Fruit fly (Drosophila melanogaster) whole organism, adult: Measurements from ENCODE around the gene Osi15.

Experiments used
- CG11617 ChIP-seq: fragments of 200-800 bp; sonication (Bioruptor generic); optimal IDR thresholded peaks from 2 replicates; lab custom pipeline; 2017; ENCODE audit warnings: mild to moderate bottlenecking, missing biosample characterization, missing genetic modification reagents, missing genetic modification characterization
- CG12768 ChIP-seq: fragments of 200-800 bp; sonication (Bioruptor generic); optimal IDR thresholded peaks from 2 replicates; lab custom pipeline; 2017; ENCODE audit warnings: missing biosample characterization, missing genetic modification characterization, mild to moderate bottlenecking, moderate library complexity, missing genetic modification reagents
- CG14711 ChIP-seq: fragments of 200-800 bp; sonication (Bioruptor generic); optimal IDR thresholded peaks from 2 replicates; lab custom pipeline; 2018; ENCODE audit warnings: missing biosample characterization, mild to moderate bottlenecking, missing genetic modification characterization, moderate library complexity
- CG1620 ChIP-seq: fragments of 200-800 bp; sonication (Bioruptor generic); optimal IDR thresholded peaks from 2 replicates; lab custom pipeline; 2016; ENCODE audit warnings: missing biosample characterization, missing genetic modification characterization
- CG33017 ChIP-seq: fragments of 200-800 bp; sonication (Bioruptor generic); optimal IDR thresholded peaks from 2 replicates; lab custom pipeline; 2018; ENCODE audit warnings: missing biosample characterization, mild to moderate bottlenecking, missing genetic modification characterization, moderate library complexity
- CG5204 ChIP-seq: fragments of 200-800 bp; sonication (Bioruptor generic); optimal IDR thresholded peaks from 2 replicates; lab custom pipeline; 2016; ENCODE audit warnings: missing biosample characterization, missing genetic modification characterization
- CG7045 ChIP-seq: fragments of 200-800 bp; sonication (Bioruptor generic); optimal IDR thresholded peaks from 2 replicates; lab custom pipeline; 2017; ENCODE audit warnings: missing biosample characterization, mild to moderate bottlenecking, missing genetic modification characterization
- CG7101 ChIP-seq: fragments of 200-800 bp; sonication (Bioruptor generic); optimal IDR thresholded peaks from 2 replicates; lab custom pipeline; 2018; ENCODE audit warnings: missing biosample characterization, mild to moderate bottlenecking, missing genetic modification characterization, moderate library complexity
- Clk ChIP-seq: fragments of 200-800 bp; sonication (Bioruptor generic); optimal IDR thresholded peaks from 2 replicates; lab custom pipeline; 2017; ENCODE audit warnings: missing biosample characterization, missing genetic modification characterization
- Crg-1 ChIP-seq: fragments of 200-800 bp; sonication (Bioruptor generic); optimal IDR thresholded peaks from 2 replicates; lab custom pipeline; 2016; ENCODE audit warnings: missing biosample characterization, missing genetic modification characterization
- Hr96 ChIP-seq: fragments of 200-800 bp; sonication (Bioruptor generic); optimal IDR thresholded peaks from 2 replicates; lab custom pipeline; 2016; ENCODE audit warnings: missing biosample characterization, missing genetic modification characterization
- Mnt ChIP-seq: fragments of 200-800 bp; sonication (Bioruptor generic); optimal IDR thresholded peaks from 2 replicates; lab custom pipeline; 2016; ENCODE audit warnings: missing biosample characterization, mild to moderate bottlenecking, missing genetic modification characterization
- bab1 ChIP-seq: fragments of 200-800 bp; sonication (Bioruptor generic); optimal IDR thresholded peaks from 3 replicates; lab custom pipeline; 2019; ENCODE audit warnings: missing biosample characterization, mild to moderate bottlenecking, missing genetic modification characterization, moderate library complexity
- cic ChIP-seq: fragments of 200-800 bp; sonication (Bioruptor generic); optimal IDR thresholded peaks from 2 replicates; lab custom pipeline; 2017; ENCODE audit warnings: missing biosample characterization, mild to moderate bottlenecking, missing genetic modification characterization, moderate library complexity
- cnc ChIP-seq, 2 experiments: fragments of >200 bp; optimal IDR thresholded peaks; 2 replicates each; lab custom pipeline; 2017
- kay ChIP-seq: fragments of 200-800 bp; sonication (Bioruptor generic); peaks from one replicate; lab custom pipeline; 2016; ENCODE audit warnings: missing biosample characterization, missing genetic modification characterization, borderline replicate concordance
- ovo ChIP-seq: fragments of 200-800 bp; sonication (Bioruptor generic); optimal IDR thresholded peaks from 2 replicates; lab custom pipeline; 2016; ENCODE audit warnings: missing biosample characterization, missing genetic modification characterization
- pad ChIP-seq: fragments of 200-800 bp; sonication (Bioruptor generic); optimal IDR thresholded peaks from 3 replicates; lab custom pipeline; 2017; ENCODE audit warnings: missing biosample characterization, missing genetic modification characterization, mild to moderate bottlenecking, moderate library complexity, missing genetic modification reagents
- tj ChIP-seq: fragments of 200-800 bp; sonication (Bioruptor generic); optimal IDR thresholded peaks from 3 replicates; lab custom pipeline; 2017; ENCODE audit warnings: missing biosample characterization, mild to moderate bottlenecking, missing genetic modification characterization, moderate library complexity
- toe ChIP-seq: fragments of 200-800 bp; sonication (Bioruptor generic); optimal IDR thresholded peaks from 2 replicates; lab custom pipeline; 2016; ENCODE audit warnings: missing biosample characterization, missing genetic modification characterization

The Osi15 gene

DNA sequence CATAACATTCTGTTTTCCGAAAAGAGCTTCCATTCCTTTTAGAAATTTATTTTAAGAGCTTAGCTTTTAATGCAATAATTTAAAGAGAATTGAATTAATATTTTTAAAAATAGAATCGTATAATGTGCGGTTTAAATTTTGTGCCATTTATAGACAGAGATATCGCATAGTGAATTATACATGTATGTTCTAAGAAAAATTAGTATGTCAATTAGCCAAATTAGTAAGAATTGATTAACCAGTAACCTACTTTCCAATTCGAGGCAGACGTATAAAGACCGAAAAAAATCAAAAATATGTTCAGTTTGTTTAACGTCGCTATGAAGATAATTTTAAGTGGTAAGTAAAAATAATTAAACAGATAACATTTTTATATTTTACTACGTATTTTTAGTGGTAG lies 8.1 kb downstream of the Osi15 start, which contains the start of gene CG31560:
TSS of gene CG31560 (plus strand) at position 301 of the 400 bp plus-strand sequence.
- no peak for TF ChIP-seq CG33017 (tag; lab: Kevin White, UChicago)
- no peak for TF ChIP-seq toe
- no peak for TF ChIP-seq Crg-1 (GFP tag; lab: Kevin White, UChicago)
- TF ChIP-seq Hr96 (GFP tag; lab: Kevin White, UChicago), result no peak
- TF ChIP-seq kay (GFP tag; lab: Kevin White, UChicago), result no peak

DNA sequence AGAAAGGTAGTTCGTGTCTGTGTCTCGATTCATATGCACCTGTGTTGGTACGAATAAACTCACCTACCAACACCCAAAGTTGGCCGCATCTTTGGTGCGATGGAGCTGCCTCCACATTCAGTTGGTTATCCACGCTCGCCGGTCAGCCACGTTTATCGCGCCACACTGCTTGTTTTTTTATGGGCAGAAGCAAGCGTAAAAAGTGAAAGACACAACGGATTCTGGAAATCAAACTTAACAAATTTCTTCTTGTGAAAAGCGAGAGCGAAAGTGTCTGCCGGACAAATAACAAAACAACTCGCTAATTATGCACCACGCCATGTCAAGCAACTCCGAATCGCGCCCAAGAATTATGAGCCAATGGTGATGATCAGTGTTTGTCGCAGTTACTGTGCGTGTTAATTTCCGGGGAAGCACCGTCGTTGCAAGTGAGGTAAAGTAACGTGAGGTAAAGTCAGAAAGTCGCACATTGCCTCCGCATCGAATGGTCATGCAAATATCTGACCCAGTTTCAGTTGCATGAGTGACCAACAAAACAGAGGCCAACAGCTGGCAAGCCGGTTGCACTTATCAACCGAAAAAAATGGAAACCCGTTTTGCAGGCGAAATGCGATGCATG lies 10.1 kb downstream of the Osi15 start, which contains the start of gene Osi17:
TSS of gene Osi17 (plus strand) at position 132 of the 619 bp plus-strand sequence.
- no peak for TF ChIP-seq CG33017 (tag; lab: Kevin White, UChicago)
- TF ChIP-seq Clk (GFP tag; lab: Kevin White, UChicago), result no peak
- no peak for TF ChIP-seq CG5204 (GFP tag; lab: Kevin White, UChicago)
- TF ChIP-seq cnc (optimal IDR thresholded peaks at IDR 0.05; lab: Kevin White, UChicago), result no peak
- no peak for TF ChIP-seq Hr96 (GFP tag; lab: Kevin White, UChicago)
- no peak for TF ChIP-seq cic (GFP tag; lab: Kevin White, UChicago)
- TF ChIP-seq ovo (GFP tag; lab: Kevin White, UChicago), result no peak
- no peak for TF ChIP-seq CG12768 (GFP tag; lab: Kevin White, UChicago)
- TF ChIP-seq CG14711 (tag; lab: Kevin White, UChicago), result no peak
- TF ChIP-seq kay (GFP tag; lab: Kevin White, UChicago), result no peak
- TF ChIP-seq pad (GFP tag; lab: Kevin White, UChicago), result no peak
- TF ChIP-seq CG7045, result no peak
- no peak for TF ChIP-seq CG1620 (GFP tag; lab: Kevin White, UChicago)
- TF ChIP-seq toe, result no peak

DNA sequence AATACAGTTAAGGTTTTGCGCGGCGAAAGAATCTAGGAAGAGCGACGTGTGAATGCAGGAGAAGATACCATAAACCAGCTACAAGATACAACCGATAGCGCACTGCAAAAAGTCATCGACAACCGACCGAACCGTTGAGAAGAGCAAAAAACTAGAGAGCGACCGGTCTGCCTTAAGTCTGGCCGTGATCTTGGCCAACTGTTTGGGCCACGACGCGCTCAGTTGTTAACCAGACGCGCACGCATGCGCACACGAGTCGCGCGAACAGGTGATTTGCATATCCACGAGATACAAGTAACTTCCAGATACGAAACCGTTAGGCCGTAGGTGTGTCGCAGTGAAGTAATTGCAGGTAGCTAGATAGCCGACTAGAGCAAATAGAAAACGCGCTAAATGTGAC lies 13.5 kb downstream of the Osi15 start:
- TF ChIP-seq CG7045, result no peak
- TF ChIP-seq ovo (GFP tag; lab: Kevin White, UChicago), result no peak
- no peak for TF ChIP-seq tj (GFP tag; lab: Kevin White, UChicago)
- no peak for TF ChIP-seq bab1 (GFP tag; lab: Kevin White, UChicago)
- no peak for TF ChIP-seq cnc (optimal IDR thresholded peaks at IDR 0.05; lab: Kevin White, UChicago)
- TF ChIP-seq CG12768 (GFP tag; lab: Kevin White, UChicago), result no peak
- TF ChIP-seq Crg-1 (GFP tag; lab: Kevin White, UChicago), result no peak

DNA sequence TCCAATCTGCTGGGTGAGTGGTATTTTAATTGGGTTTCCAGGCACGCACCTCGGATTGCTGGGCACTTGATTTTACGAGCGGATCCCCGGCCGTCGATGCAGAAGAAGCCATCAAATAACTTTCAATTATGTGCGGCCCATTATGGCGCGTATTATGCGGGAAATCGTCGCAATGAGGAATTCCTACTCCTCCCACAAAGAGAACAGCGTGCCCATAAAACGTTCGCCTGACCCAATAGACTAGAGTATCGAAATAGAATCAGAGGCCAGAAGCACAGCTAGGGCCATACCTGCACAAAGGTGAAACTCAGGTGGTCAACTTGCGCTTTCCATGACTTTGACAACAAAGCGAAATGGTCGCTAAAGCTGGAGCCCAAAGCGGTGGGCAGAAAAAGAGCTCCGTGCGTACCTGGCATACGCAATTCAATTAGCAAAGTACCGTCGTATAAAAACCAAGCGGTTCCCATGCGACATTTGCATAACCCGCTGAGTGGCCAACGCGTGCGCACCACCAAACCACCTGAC lies 28.2 kb downstream of the Osi15 start, which contains the start of gene Osi18:
TSS of gene Osi18 (plus strand) at position 475 of the 525 bp plus-strand sequence.
- TF ChIP-seq CG33017 (tag; lab: Kevin White, UChicago) (no peak), pad (GFP tag; lab: Kevin White, UChicago) (no peak), CG7101 (tag; lab: Kevin White, UChicago) (no peak), CG5204 (GFP tag; lab: Kevin White, UChicago) (no peak), kay (GFP tag; lab: Kevin White, UChicago) (no peak), cic (GFP tag; lab: Kevin White, UChicago) (no peak), ovo (GFP tag; lab: Kevin White, UChicago) (no peak), Mnt (GFP tag; lab: Kevin White, UChicago) (no peak), CG11617 (no peak), CG7045 (no peak), Crg-1 (GFP tag; lab: Kevin White, UChicago) (no peak), Clk (GFP tag; lab: Kevin White, UChicago) (no peak), Hr96 (GFP tag; lab: Kevin White, UChicago) (no peak)

DNA sequence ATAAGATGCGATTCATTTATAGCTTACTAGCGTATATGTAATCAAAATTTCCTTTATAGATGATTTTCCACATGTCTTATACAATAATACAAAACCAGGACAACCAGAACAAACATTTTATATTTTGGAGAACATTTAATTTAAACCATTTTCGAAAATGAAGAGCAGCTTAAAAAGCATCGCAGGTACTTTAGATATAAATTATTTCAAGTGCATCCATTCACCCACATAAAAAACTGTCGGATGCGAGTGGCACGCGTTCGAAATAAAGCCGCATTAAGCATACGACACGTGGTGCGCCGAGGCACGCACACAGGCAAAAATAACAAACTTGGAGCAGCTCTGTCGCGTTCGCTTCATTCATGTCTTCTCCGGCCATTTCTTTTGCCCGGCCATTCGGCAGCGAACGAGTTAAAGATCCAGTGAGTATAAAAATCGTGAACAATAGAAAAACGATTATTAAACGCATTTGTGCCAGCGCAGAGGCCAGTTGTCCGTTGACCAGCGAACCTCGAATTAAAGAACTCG lies 33.4 kb downstream of the Osi15 start, which contains the start of gene Osi19:
TSS of gene Osi19 (plus strand) at position 457 of the 528 bp plus-strand sequence.
- TF ChIP-seq Crg-1 (GFP tag; lab: Kevin White, UChicago) (no peak), bab1 (GFP tag; lab: Kevin White, UChicago) (no peak), CG12768 (GFP tag; lab: Kevin White, UChicago) (no peak), tj (GFP tag; lab: Kevin White, UChicago) (no peak), CG5204 (GFP tag; lab: Kevin White, UChicago) (no peak), Clk (GFP tag; lab: Kevin White, UChicago) (no peak), toe (no peak), cic (GFP tag; lab: Kevin White, UChicago) (no peak), ovo (GFP tag; lab: Kevin White, UChicago) (no peak), CG7045 (no peak), CG11617 (no peak), CG14711 (tag; lab: Kevin White, UChicago) (no peak), CG7101 (tag; lab: Kevin White, UChicago) (no peak), Mnt (GFP tag; lab: Kevin White, UChicago) (no peak), CG33017 (tag; lab: Kevin White, UChicago) (no peak), cnc (optimal IDR thresholded peaks at IDR 0.05; lab: Kevin White, UChicago) (no peak), Hr96 (GFP tag; lab: Kevin White, UChicago) (no peak)

DNA sequence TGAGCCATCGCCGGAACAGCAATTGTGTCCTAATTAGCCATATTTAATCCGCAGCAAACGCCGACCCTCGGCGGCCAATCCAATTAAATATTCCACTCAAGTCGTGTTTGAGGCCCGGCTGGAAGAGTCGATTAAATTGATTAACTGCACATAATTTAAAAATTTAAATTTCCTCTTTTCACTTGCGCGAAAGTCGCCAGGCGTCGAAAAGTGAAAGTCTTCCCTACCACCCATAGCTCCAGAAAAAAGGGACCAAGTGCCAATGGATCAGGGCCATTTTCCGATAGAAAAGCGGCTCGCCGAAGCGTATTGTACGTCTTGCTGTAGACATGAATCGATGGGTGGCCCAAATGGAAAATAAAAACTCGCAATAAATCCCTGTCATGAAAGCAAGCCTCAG lies 35.8 kb downstream of the Osi15 start:
- TF ChIP-seq CG33017 (tag; lab: Kevin White, UChicago) (no peak), ovo (GFP tag; lab: Kevin White, UChicago) (no peak), CG7045 (no peak), Clk (GFP tag; lab: Kevin White, UChicago) (no peak), Mnt (GFP tag; lab: Kevin White, UChicago) (no peak), CG11617 (no peak), CG12768 (GFP tag; lab: Kevin White, UChicago) (no peak)
